Worm (Caenorhabditis elegans) whole organism, L4 larva: ENCODE data around the gene hpo-33.

Experiments used
- ama-1 ChIP-seq: fragments of 150-350 bp; optimal IDR thresholded peaks from 2 replicates; lab custom pipeline; 2014; ENCODE audit warnings: inconsistent platforms, mixed read lengths
- dmd-9 ChIP-seq: fragments of 200-800 bp; sonication (Bioruptor generic); IDR thresholded peaks from 2 replicates; pipeline ENCODE4 v1.3.6; 2022; ENCODE audit warnings: missing genetic modification reagents, missing genetic modification characterization, missing compliant biosample characterization
- fos-1 ChIP-seq: fragments of 150-350 bp; optimal IDR thresholded peaks from 2 replicates; lab custom pipeline; 2014; ENCODE audit warnings: missing biosample characterization, missing genetic modification characterization
- mep-1 ChIP-seq: fragments of 150-350 bp; sonication (generic microtip); optimal IDR thresholded peaks from 3 replicates; lab custom pipeline; 2014; ENCODE audit warnings: missing biosample characterization, missing genetic modification characterization
- unc-130 ChIP-seq: sonication (generic microtip); optimal IDR thresholded peaks from 2 replicates; lab custom pipeline; 2016; ENCODE audit warnings: missing genetic modification reagents, missing genetic modification characterization, missing compliant biosample characterization
- unc-62 ChIP-seq, 3 experiments: fragments of 150-350 bp in 1 of 3; sonication (generic microtip); optimal IDR thresholded peaks in 2 of 3; peaks in 1 of 3; 1 replicate in 1 of 3; 2 replicates in 2 of 3; lab custom pipeline; 2014 to 2017; ENCODE audit warnings: missing biosample characterization in 3 of 3, missing genetic modification characterization in 3 of 3, missing genetic modification reagents in 3 of 3, missing genotype in 1 of 3

DNA sequence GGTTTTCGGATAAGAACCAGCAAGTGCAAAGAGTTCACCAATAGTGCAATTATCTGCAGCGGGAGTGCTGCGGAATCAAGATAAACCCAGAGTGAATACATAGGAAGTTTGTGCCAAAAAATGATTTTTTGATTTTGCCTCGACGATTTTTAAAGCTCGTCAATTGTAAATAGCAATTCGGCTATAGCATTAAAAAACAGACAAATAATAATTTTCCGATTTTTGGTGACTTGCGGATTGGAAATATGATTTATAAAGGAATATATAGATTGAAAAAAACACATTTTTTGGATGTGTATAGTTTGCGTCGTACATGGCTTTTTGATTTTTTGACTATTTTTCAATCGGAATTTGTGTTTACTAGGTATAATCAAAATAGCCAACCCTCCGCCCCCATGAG, 37.4 kb downstream of the hpo-33 start, which contains the start of gene srw-20:
- no peak for TF ChIP-seq unc-130
- TF ChIP-seq mep-1 (tag; lab: Kevin White, UChicago): no peak
- TF ChIP-seq dmd-9 (GFP tag; lab: Robert Waterston, UW): no peak
- TF ChIP-seq fos-1 (tag; lab: Kevin White, UChicago): no peak
- no peak for TF ChIP-seq unc-62 (GFP tag; optimal IDR thresholded peaks at IDR 0.05 in 1 of 2; lab: Kevin White, UChicago)
- no peak for TF ChIP-seq unc-62 (tag; optimal IDR thresholded peaks at IDR 0.05; lab: Kevin White, UChicago)
- no peak for TF ChIP-seq ama-1 (lab: Kevin White, UChicago)
